Fruit fly (Drosophila melanogaster) S2 (cell line): ENCODE results near the gene CG31817.

ENCODE experiments used
- CG8478 ChIP-seq: fragments of >200 bp; optimal IDR thresholded peaks from 2 replicates; lab custom pipeline; 2018
- CTCF ChIP-seq, 2 experiments: fragments of >200 bp; optimal IDR thresholded peaks; 2 replicates each; lab custom pipeline; 2018

DNA sequence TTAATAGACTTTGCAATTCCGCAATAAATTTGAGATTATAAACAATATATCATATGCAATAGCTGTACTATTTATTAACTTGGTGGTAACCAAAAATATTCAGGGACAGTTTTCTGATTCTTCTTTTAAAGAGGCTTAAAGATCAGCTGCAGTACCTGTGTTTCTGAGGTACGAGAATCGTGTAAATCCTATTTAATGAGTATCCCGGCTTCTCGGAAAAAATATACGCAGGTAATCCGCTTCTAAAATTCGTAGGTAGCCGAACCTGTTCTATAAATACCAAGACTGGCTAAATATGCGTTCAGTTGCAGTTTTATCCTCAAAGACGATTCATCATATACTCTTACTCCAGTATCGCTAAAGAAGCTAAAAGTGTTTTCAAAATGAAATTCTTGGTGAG lies 8.1 kb downstream of the CG31817 start, which contains the start of gene CG4440:
- TF ChIP-seq CG8478 (lab: Kevin White, UChicago), result no peak
- TF ChIP-seq CTCF (optimal IDR thresholded peaks at IDR 0.05; lab: Kevin White, UChicago), result no peak
